Fruit fly (Drosophila melanogaster): ENCODE data around the gene Six4.

Gene Six4

dm6 chr3L:20837040-20837830 is 44.7 kb upstream of the Six4 start, which contains the start of gene CG13255 (continued):
- TF ChIP-seq dmrt99B (tag; optimal IDR thresholded peaks at IDR 0.05) (peak; percentile 58), CG7987 (GFP tag; optimal IDR thresholded peaks at IDR 0.05) (no peak), HLH54F (GFP tag; optimal IDR thresholded peaks at IDR 0.05) (peak; percentile 59), Sox100B (GFP tag; optimal IDR thresholded peaks at IDR 0.05) (peak; percentile 61), Meics (GFP tag; optimal IDR thresholded peaks at IDR 0.05) (peak; percentile 71), dimm (GFP tag; IDR thresholded peaks at IDR 0.05) (no peak), btn (GFP tag; optimal IDR thresholded peaks at IDR 0.05) (no peak), CG15514 (GFP tag; optimal IDR thresholded peaks at IDR 0.05) (peak; percentile 3), CG10267 (tag; optimal IDR thresholded peaks at IDR 0.05) (peak; percentile 4), row (GFP tag; IDR thresholded peaks at IDR 0.05) (peak; percentile 63), NC2β (GFP tag; optimal IDR thresholded peaks at IDR 0.05) (no peak), CG33213 (GFP tag; optimal IDR thresholded peaks at IDR 0.05) (no peak), CG2120 (GFP tag; optimal IDR thresholded peaks at IDR 0.05) (peak; percentile 82), cas (GFP tag; IDR thresholded peaks at IDR 0.05) (no peak), slp2 (GFP tag; optimal IDR thresholded peaks at IDR 0.05) (peak; percentile 14), dmrt11E (tag; optimal IDR thresholded peaks at IDR 0.05) (no peak), Mad (GFP tag; optimal IDR thresholded peaks at IDR 0.05) (no peak), CG11085 (GFP tag; IDR thresholded peaks at IDR 0.05) (no peak), CG32772 (GFP tag; IDR thresholded peaks at IDR 0.05) (no peak), CG9932 (GFP tag; IDR thresholded peaks at IDR 0.05) (peak; percentile 47; the same call in 1 of the 2 replicates), trh (GFP tag; optimal IDR thresholded peaks at IDR 0.05) (no peak), Hr39 (optimal IDR thresholded peaks at IDR 0.05) (no peak), CG11398 (GFP tag; optimal IDR thresholded peaks at IDR 0.05) (peak; percentile 26), CG6765 (GFP tag; optimal IDR thresholded peaks at IDR 0.05) (no peak), Dip3 (GFP tag; optimal IDR thresholded peaks at IDR 0.05) (peak; percentile 57), CG2199 (GFP tag; IDR thresholded peaks at IDR 0.05) (no peak), mirr (GFP tag; optimal IDR thresholded peaks at IDR 0.05) (no peak), Camta (GFP tag; optimal IDR thresholded peaks at IDR 0.05) (peak; percentile 13), NK7.1 (GFP tag; optimal IDR thresholded peaks at IDR 0.05) (peak; percentile 9), Taf1 (GFP tag; IDR thresholded peaks at IDR 0.05) (no peak), ttk (GFP tag; IDR thresholded peaks at IDR 0.05) (no peak), CG34224 (GFP tag; IDR thresholded peaks at IDR 0.05; ENCODE audit: partially characterized antibody) (no peak), Doc3 (GFP tag; IDR thresholded peaks at IDR 0.05; ENCODE audit: partially characterized antibody) (no peak), CG10543 (GFP tag; optimal IDR thresholded peaks at IDR 0.05) (peak; percentile 48), bigmax (GFP tag; optimal IDR thresholded peaks at IDR 0.05) (no peak), gcm (GFP tag; optimal IDR thresholded peaks at IDR 0.05) (no peak), CG6791 (GFP tag; IDR thresholded peaks at IDR 0.05; ENCODE audit: partially characterized antibody) (no peak), pnt (GFP tag; optimal IDR thresholded peaks at IDR 0.05) (peak; percentile 20), CG7745 (tag; optimal IDR thresholded peaks at IDR 0.05) (no peak), CG6254 (GFP tag; optimal IDR thresholded peaks at IDR 0.05) (no peak), Med (GFP tag) (peak; percentile 74), nau (GFP tag; optimal IDR thresholded peaks at IDR 0.05) (peak; percentile 48), hb (GFP tag; IDR thresholded peaks at IDR 0.05; ENCODE audit: partially characterized antibody) (no peak), CG8924 (tag; optimal IDR thresholded peaks at IDR 0.05) (peak; percentile 61), Dad (GFP tag; optimal IDR thresholded peaks at IDR 0.05) (no peak), CG8765 (GFP tag; IDR thresholded peaks at IDR 0.05) (no peak), CG2678 (tag; optimal IDR thresholded peaks at IDR 0.05) (peak; percentile 80), h (optimal IDR thresholded peaks at IDR 0.05) (no peak), kah (GFP tag; optimal IDR thresholded peaks at IDR 0.05) (no peak), ab (GFP tag; optimal IDR thresholded peaks at IDR 0.05) (no peak)

Data from whole organism, embryonic.